Fruit fly (Drosophila melanogaster) whole organism: ENCODE data around the gene rho-6.

ENCODE experiments used
- CG8478 ChIP-seq: fragments of >200 bp; optimal IDR thresholded peaks from 2 replicates; lab custom pipeline; 2018; ENCODE audit warnings: inconsistent platforms
- Dll ChIP-seq: fragments of >200 bp; optimal IDR thresholded peaks from 2 replicates; lab custom pipeline; 2017
- EcR ChIP-seq, 2 experiments: fragments of >200 bp; optimal IDR thresholded peaks; 2 replicates each; lab custom pipeline; 2017; ENCODE audit warnings: missing biosample characterization in 2 of 2, missing genetic modification characterization in 2 of 2, missing genetic modification reagents in 2 of 2
- pan ChIP-seq: fragments of >200 bp; optimal IDR thresholded peaks from 2 replicates; lab custom pipeline; 2017
- psq ChIP-seq: fragments of >200 bp; optimal IDR thresholded peaks from 2 replicates; lab custom pipeline; 2017
- usp ChIP-seq: fragments of >200 bp; optimal IDR thresholded peaks from 2 replicates; lab custom pipeline; 2017; ENCODE audit warnings: missing biosample characterization, missing genetic modification characterization, mixed read lengths

- no peak for TF ChIP-seq Dll
- no peak for TF ChIP-seq EcR (GFP tag; optimal IDR thresholded peaks at IDR 0.05; lab: Kevin White, UChicago)
- no peak for TF ChIP-seq usp (GFP tag; lab: Kevin White, UChicago)
- no peak for TF ChIP-seq CG8478 (lab: Kevin White, UChicago)
- no peak for TF ChIP-seq psq (lab: Kevin White, UChicago)
- no peak for TF ChIP-seq pan (lab: Kevin White, UChicago)
Measured at dm6 chr2L:12085619-12086171, 47.5 kb downstream of the rho-6 start, which contains the start of gene prd.
